Fruit fly (Drosophila melanogaster): ENCODE measurements around the gene Cog8.
A peak's percentile ranks its signal among the peaks of the same experiment; 100 is the strongest.

The Cog8 gene

DNA sequence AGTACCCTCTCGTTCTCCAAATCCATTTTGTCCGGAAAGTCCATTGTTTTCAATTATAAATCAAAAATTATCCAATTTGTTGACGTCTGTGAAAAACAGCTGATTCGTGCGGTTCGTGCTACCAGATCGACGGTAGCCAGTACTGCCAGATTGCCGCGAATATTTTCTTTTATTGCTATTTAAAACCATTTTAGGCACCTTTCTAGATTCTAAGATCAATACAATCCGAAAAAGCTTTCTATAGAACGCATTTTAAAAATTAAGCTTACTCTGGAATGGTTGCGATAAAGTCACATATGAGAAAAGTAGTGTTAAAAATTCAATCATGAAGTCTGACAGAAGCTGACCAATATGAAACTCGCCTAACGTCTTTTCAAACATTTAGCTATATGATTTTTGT is at the start of gene Cog8:
Gene Cog8, minus strand, starts transcription at position 110 of the 400 bp plus-strand sequence.
- TF ChIP-seq CG8159 (tag; optimal IDR thresholded peaks at IDR 0.05) (peak; percentile 0), Pif1A (GFP tag; optimal IDR thresholded peaks at IDR 0.05) (no peak)

DNA sequence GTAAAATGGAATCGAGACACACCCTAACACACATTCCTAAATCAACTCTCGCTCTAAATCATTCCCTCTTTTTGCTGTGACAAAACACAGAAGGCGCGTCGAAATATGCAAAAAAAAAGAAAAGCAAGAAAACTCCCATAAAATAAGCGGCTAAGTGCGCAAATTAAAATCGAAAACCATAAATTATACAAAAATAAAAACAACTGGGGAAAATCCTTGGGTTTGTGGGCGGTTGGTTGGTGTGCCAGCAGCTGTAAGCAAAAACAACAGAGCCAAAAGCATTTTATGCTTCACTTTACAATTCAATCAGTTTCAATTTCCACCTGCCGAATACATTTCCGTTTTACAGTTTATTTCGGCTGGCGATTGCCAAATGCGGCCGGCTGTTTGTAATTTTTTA is 37.1 kb upstream of the Cog8 start, which contains the start of gene CG43438:
Gene CG43438, plus strand, starts transcription at position 301 of the 400 bp plus-strand sequence.
- TF ChIP-seq D1 (tag; optimal IDR thresholded peaks at IDR 0.05) (no peak), CG9948 (tag; optimal IDR thresholded peaks at IDR 0.05) (no peak), CG12605 (GFP tag; IDR thresholded peaks at IDR 0.05) (no peak), CG8301 (tag; optimal IDR thresholded peaks at IDR 0.05) (no peak), CG15710 (tag; optimal IDR thresholded peaks at IDR 0.05) (no peak)

- TF ChIP-seq CG12605 (GFP tag; IDR thresholded peaks at IDR 0.05): no peak
- TF ChIP-seq CG4496 (GFP tag; IDR thresholded peaks at IDR 0.05): no peak
- no peak for TF ChIP-seq CG32121 (GFP tag; IDR thresholded peaks at IDR 0.05)
- TF ChIP-seq CG8159 (tag; optimal IDR thresholded peaks at IDR 0.05): no peak
- no peak for TF ChIP-seq D1 (tag; optimal IDR thresholded peaks at IDR 0.05)
- no peak for TF ChIP-seq Pif1A (GFP tag; optimal IDR thresholded peaks at IDR 0.05)
- no peak for TF ChIP-seq CG13204 (GFP tag; optimal IDR thresholded peaks at IDR 0.05)
- TF ChIP-seq CG14655 (GFP tag; optimal IDR thresholded peaks at IDR 0.05): no peak
- no peak for TF ChIP-seq Ets98B (GFP tag; IDR thresholded peaks at IDR 0.05)
- no peak for TF ChIP-seq CG34367 (tag; optimal IDR thresholded peaks at IDR 0.05)
- no peak for TF ChIP-seq gl (tag; optimal IDR thresholded peaks at IDR 0.05)
- no peak for TF ChIP-seq rn (GFP tag; IDR thresholded peaks at IDR 0.05)
- no peak for TF ChIP-seq Snoo (tag; optimal IDR thresholded peaks at IDR 0.05)
Observed at dm6 chr2L:11531520-11531919, 32.8 kb upstream of the Cog8 start, which contains the start of gene CG34162. CG34162 (plus strand) TSS chr2L:11531820.

DNA sequence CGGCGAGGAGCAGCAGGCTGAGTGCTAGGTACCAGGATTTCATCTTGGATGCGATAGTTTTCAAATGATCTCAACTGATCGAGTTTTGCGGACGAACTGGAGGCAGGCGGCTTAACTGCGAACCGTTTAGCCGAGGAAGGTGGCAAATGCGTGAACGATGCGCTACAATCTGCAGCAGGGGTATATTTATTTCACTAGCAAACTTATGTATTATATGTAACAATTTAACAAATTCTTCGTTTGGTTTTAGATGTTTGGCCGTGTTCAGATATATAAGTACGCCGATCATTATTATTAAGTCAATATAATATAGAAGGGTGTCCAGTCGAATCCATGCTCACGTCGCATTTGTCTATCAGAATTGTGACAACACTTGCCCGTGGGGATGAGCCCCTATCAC is 32.2 kb upstream of the Cog8 start, which contains the start of gene CG31706:
Gene CG31706, minus strand, starts transcription at position 101 of the 400 bp plus-strand sequence.
- TF ChIP-seq rn (GFP tag; IDR thresholded peaks at IDR 0.05): no peak
- TF ChIP-seq CG17806 (tag; optimal IDR thresholded peaks at IDR 0.05): no peak
- TF ChIP-seq Pif1A (GFP tag; optimal IDR thresholded peaks at IDR 0.05): no peak
- no peak for TF ChIP-seq D1 (tag; optimal IDR thresholded peaks at IDR 0.05)
- TF ChIP-seq CG15710 (tag; optimal IDR thresholded peaks at IDR 0.05): no peak
- no peak for TF ChIP-seq CG10348 (GFP tag; IDR thresholded peaks at IDR 0.05)
- TF ChIP-seq CG32121 (GFP tag; IDR thresholded peaks at IDR 0.05): no peak
- no peak for TF ChIP-seq Ets98B (GFP tag; IDR thresholded peaks at IDR 0.05)
- TF ChIP-seq CG14655 (GFP tag; optimal IDR thresholded peaks at IDR 0.05): no peak
- no peak for TF ChIP-seq gl (tag; optimal IDR thresholded peaks at IDR 0.05)
- TF ChIP-seq EcR (GFP tag; optimal IDR thresholded peaks at IDR 0.05): no peak

dm6 chr2L:11528129-11528589 is 29.4 kb upstream of the Cog8 start, which contains the start of gene CG31705:
CG31705 (minus strand) TSS chr2L:11528205.
- peak; percentile 60 for TF ChIP-seq CG8301 (tag; optimal IDR thresholded peaks at IDR 0.05)
- no peak for TF ChIP-seq CG13204 (GFP tag; optimal IDR thresholded peaks at IDR 0.05)
- 0 out of 2 replicates have a peak, but pooled peaks have one; percentile 10 for TF ChIP-seq rn (GFP tag; IDR thresholded peaks at IDR 0.05)
- TF ChIP-seq Pif1A (GFP tag; optimal IDR thresholded peaks at IDR 0.05): peak; percentile 35
- TF ChIP-seq Pif1B (GFP tag; optimal IDR thresholded peaks at IDR 0.05): peak; percentile 27
- peak; percentile 86 for TF ChIP-seq CG14655 (GFP tag; optimal IDR thresholded peaks at IDR 0.05)
- no peak for TF ChIP-seq CG15710 (tag; optimal IDR thresholded peaks at IDR 0.05)
- 0 out of 2 replicates have a peak, but pooled peaks have one; percentile 18 for TF ChIP-seq CG12605 (GFP tag; IDR thresholded peaks at IDR 0.05)
- TF ChIP-seq EcR (GFP tag; optimal IDR thresholded peaks at IDR 0.05): peak; percentile 50
- no peak for TF ChIP-seq CG9948 (tag; optimal IDR thresholded peaks at IDR 0.05)
- TF ChIP-seq CG10348 (GFP tag; IDR thresholded peaks at IDR 0.05): no peak
- TF ChIP-seq fd96Ca (GFP tag; IDR thresholded peaks at IDR 0.05): peak; percentile 63; the same call in 2 of the 3 replicates
- TF ChIP-seq CG17806 (tag; optimal IDR thresholded peaks at IDR 0.05): peak; percentile 52
- peak; percentile 81; the same call in 2 of the 3 replicates for TF ChIP-seq CG4496 (GFP tag; IDR thresholded peaks at IDR 0.05)
- TF ChIP-seq gl (tag; optimal IDR thresholded peaks at IDR 0.05): no peak
- peak; percentile 66 for TF ChIP-seq Snoo (tag; optimal IDR thresholded peaks at IDR 0.05)
- peak; percentile 69 for TF ChIP-seq Ets98B (GFP tag; IDR thresholded peaks at IDR 0.05)
- TF ChIP-seq CG8159 (tag; optimal IDR thresholded peaks at IDR 0.05): peak; percentile 72
- peak; percentile 54 for TF ChIP-seq D1 (tag; optimal IDR thresholded peaks at IDR 0.05)
- TF ChIP-seq CG34367 (tag; optimal IDR thresholded peaks at IDR 0.05): peak; percentile 22
- peak; percentile 68 for TF ChIP-seq CG32121 (GFP tag; IDR thresholded peaks at IDR 0.05)

DNA sequence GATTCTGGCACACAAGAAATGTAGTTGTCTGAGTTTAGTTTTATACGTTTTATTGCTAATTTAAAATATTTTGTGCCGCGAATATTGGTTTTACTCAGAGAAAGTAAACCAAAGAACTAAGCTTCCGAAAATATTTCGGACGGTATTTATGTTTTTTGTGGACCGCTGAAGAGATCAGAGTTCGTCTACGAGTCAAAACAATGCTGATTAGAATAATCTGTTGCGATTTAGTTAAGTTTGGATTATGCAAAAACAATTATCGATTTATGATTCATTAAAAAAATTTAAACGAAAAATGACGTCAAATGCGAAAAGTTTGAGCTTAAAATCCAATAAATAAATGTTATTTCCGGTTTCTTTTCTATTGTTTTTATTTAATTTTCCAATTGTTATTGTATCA is 23.9 kb upstream of the Cog8 start, which contains the start of gene CG43153:
Gene CG43153, minus strand, starts transcription at position 101 of the 400 bp plus-strand sequence.
- TF ChIP-seq CG9948 (tag; optimal IDR thresholded peaks at IDR 0.05): no peak
- no peak for TF ChIP-seq D1 (tag; optimal IDR thresholded peaks at IDR 0.05)
- no peak for TF ChIP-seq gl (tag; optimal IDR thresholded peaks at IDR 0.05)
- no peak for TF ChIP-seq CG10348 (GFP tag; IDR thresholded peaks at IDR 0.05)
- TF ChIP-seq Pif1A (GFP tag; optimal IDR thresholded peaks at IDR 0.05): no peak
- no peak for TF ChIP-seq CG4496 (GFP tag; IDR thresholded peaks at IDR 0.05)
- no peak for TF ChIP-seq EcR (GFP tag; optimal IDR thresholded peaks at IDR 0.05)
- no peak for TF ChIP-seq CG12605 (GFP tag; IDR thresholded peaks at IDR 0.05)
- no peak for TF ChIP-seq CG15710 (tag; optimal IDR thresholded peaks at IDR 0.05)
- TF ChIP-seq CG8301 (tag; optimal IDR thresholded peaks at IDR 0.05): no peak
- no peak for TF ChIP-seq CG32121 (GFP tag; IDR thresholded peaks at IDR 0.05)
- no peak for TF ChIP-seq Pif1B (GFP tag; optimal IDR thresholded peaks at IDR 0.05)
- TF ChIP-seq CG13204 (GFP tag; optimal IDR thresholded peaks at IDR 0.05): no peak
- no peak for TF ChIP-seq rn (GFP tag; IDR thresholded peaks at IDR 0.05)
- no peak for TF ChIP-seq fd96Ca (GFP tag; IDR thresholded peaks at IDR 0.05)
- TF ChIP-seq CG14655 (GFP tag; optimal IDR thresholded peaks at IDR 0.05): no peak
- no peak for TF ChIP-seq Ets98B (GFP tag; IDR thresholded peaks at IDR 0.05)
- no peak for TF ChIP-seq Snoo (tag; optimal IDR thresholded peaks at IDR 0.05)
- no peak for TF ChIP-seq CG17806 (tag; optimal IDR thresholded peaks at IDR 0.05)

Data from whole organism, pupa.